Fruit fly (Drosophila melanogaster): ENCODE results near the gene Adi1.

The Adi1 gene

dm6 chr3L:10678545-10679067, 15.4 kb downstream of the Adi1 start (continued):
- TF ChIP-seq ERR (GFP tag; optimal IDR thresholded peaks at IDR 0.05) (peak; percentile 73), CG13123 (GFP tag; optimal IDR thresholded peaks at IDR 0.05) (peak; percentile 71), Vsx1 (GFP tag; optimal IDR thresholded peaks at IDR 0.05) (peak; percentile 94), C15 (GFP tag; IDR thresholded peaks at IDR 0.05) (peak; percentile 74; the same call in 2 of the 3 replicates), seq (GFP tag; IDR thresholded peaks at IDR 0.05) (peak; percentile 96), CG16815 (GFP tag; optimal IDR thresholded peaks at IDR 0.05) (peak; percentile 92), NC2β (GFP tag; optimal IDR thresholded peaks at IDR 0.05) (peak; percentile 82), phol (tag; optimal IDR thresholded peaks at IDR 0.05) (peak; percentile 94), Pdp1 (GFP tag; optimal IDR thresholded peaks at IDR 0.05) (peak; percentile 86 to 95), lilli (GFP tag; optimal IDR thresholded peaks at IDR 0.05) (peak; percentile 94), br (optimal IDR thresholded peaks at IDR 0.05) (no peak), vfl (GFP tag; optimal IDR thresholded peaks at IDR 0.05) (peak; percentile 77), stwl (tag; optimal IDR thresholded peaks at IDR 0.05) (peak; percentile 17), Taf1 (GFP tag; IDR thresholded peaks at IDR 0.05) (peak; percentile 74; the same call in 1 of the 2 replicates), CG6683 (GFP tag; optimal IDR thresholded peaks at IDR 0.05) (peak; percentile 92), Xbp1 (GFP tag; optimal IDR thresholded peaks at IDR 0.05) (peak; percentile 92), zfh1 (GFP tag; IDR thresholded peaks at IDR 0.05) (peak; percentile 87), fd96Cb (tag; optimal IDR thresholded peaks at IDR 0.05) (peak; percentile 93), CG2120 (GFP tag; optimal IDR thresholded peaks at IDR 0.05) (peak; percentile 96), lola (GFP tag; optimal IDR thresholded peaks at IDR 0.05) (peak in 1 of 3 experiments; percentile 95), BtbVII (GFP tag; optimal IDR thresholded peaks at IDR 0.05) (peak; percentile 95), pzg (GFP tag; optimal IDR thresholded peaks at IDR 0.05) (peak; percentile 7), CG9797 (GFP tag; optimal IDR thresholded peaks at IDR 0.05) (peak; percentile 42), CG6765 (GFP tag; optimal IDR thresholded peaks at IDR 0.05) (peak; percentile 94), Hey (tag; optimal IDR thresholded peaks at IDR 0.05) (peak; percentile 67), gro (GFP tag; optimal IDR thresholded peaks at IDR 0.05) (peak; percentile 85), stc (GFP tag; IDR thresholded peaks at IDR 0.05) (peak; percentile 95), CG8478 (optimal IDR thresholded peaks at IDR 0.05) (no peak), hbn (GFP tag; IDR thresholded peaks at IDR 0.05; ENCODE audit: partially characterized antibody) (no peak), CG31441 (GFP tag; IDR thresholded peaks at IDR 0.05) (peak; percentile 90), CG16813 (GFP tag; IDR thresholded peaks at IDR 0.05; ENCODE audit: partially characterized antibody) (no peak), CG10209 (GFP tag; optimal IDR thresholded peaks at IDR 0.05) (peak; percentile 96), vvl (GFP tag; IDR thresholded peaks at IDR 0.05) (peak; percentile 97), trh (GFP tag; optimal IDR thresholded peaks at IDR 0.05) (peak; percentile 85), rib (GFP tag; IDR thresholded peaks at IDR 0.05) (peak; percentile 85), D19B (GFP tag; optimal IDR thresholded peaks at IDR 0.05) (peak; percentile 83), Chrac-16 (GFP tag; optimal IDR thresholded peaks at IDR 0.05) (peak; percentile 87), Nf-YC (tag; optimal IDR thresholded peaks at IDR 0.05) (peak; percentile 89), so (GFP tag; IDR thresholded peaks at IDR 0.05) (peak; percentile 94; the same call in 2 of the 3 replicates), pfk (GFP tag; optimal IDR thresholded peaks at IDR 0.05) (peak; percentile 20), aop (GFP tag; IDR thresholded peaks at IDR 0.05) (no peak), Blimp-1 (GFP tag; optimal IDR thresholded peaks at IDR 0.05) (peak; percentile 90), sc (optimal IDR thresholded peaks at IDR 0.05) (no peak), sc (GFP tag; optimal IDR thresholded peaks at IDR 0.05) (peak; percentile 86), Rx (GFP tag; IDR thresholded peaks at IDR 0.05) (peak; percentile 48; the same call in 1 of the 2 replicates), E2f1 (GFP tag; IDR thresholded peaks at IDR 0.05) (peak; percentile 94), HmgD (GFP tag; optimal IDR thresholded peaks at IDR 0.05) (peak; percentile 60), CG12155 (GFP tag; optimal IDR thresholded peaks at IDR 0.05) (peak; percentile 85), H15 (GFP tag; IDR thresholded peaks at IDR 0.05) (peak; percentile 81), gsb (GFP tag; IDR thresholded peaks at IDR 0.05) (peak; percentile 87), exex (tag; optimal IDR thresholded peaks at IDR 0.05) (peak; percentile 73)
